Fruit fly (Drosophila melanogaster): ENCODE measurements around the gene CG14441.
A peak's percentile ranks its signal among the peaks of the same experiment; 100 is the strongest.

Gene CG14441

DNA sequence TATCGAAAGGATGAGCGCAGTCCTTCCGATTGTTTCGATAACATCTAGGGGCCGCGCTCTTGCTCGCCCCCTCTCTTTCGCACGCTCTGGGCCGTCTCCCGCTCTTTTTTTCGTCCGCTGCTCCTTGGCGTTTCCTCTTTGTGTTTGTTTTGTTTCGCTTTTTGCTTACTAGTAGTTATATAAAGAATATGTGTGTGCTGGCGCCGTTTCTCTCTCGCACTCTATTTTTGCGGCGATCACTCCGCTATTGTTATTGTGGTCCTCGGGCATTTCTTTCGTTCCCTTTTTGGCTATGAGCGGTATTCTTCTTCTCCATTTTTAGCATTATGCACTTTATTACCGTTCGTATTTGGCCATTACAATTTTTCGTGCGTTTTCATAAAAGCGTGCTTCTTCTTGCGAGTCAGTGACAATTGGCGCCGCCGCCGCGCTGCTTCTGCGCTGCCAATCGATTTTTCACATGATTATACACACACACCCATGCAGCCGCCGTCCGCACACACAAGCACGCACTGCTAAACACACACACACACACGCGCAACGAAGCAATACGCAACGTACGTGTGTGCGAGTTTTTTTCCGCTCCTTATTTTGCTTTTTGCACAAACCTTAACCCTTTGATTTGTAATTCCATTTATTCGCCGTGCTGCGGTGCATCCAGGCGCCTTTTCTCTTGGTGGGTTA, 5.1 kb upstream of the CG14441 start (continued):
- TF ChIP-seq bsh (GFP tag; optimal IDR thresholded peaks at IDR 0.05) (peak in 1 of 2 experiments; percentile 54), pho (GFP tag; optimal IDR thresholded peaks at IDR 0.05) (no peak), bcd (GFP tag; optimal IDR thresholded peaks at IDR 0.05) (no peak), Max (GFP tag; optimal IDR thresholded peaks at IDR 0.05) (no peak), zen2 (GFP tag; IDR thresholded peaks at IDR 0.05; ENCODE audit: partially characterized antibody) (no peak), CG42726 (GFP tag; IDR thresholded peaks at IDR 0.05; ENCODE audit: partially characterized antibody) (no peak), Dbx (GFP tag; IDR thresholded peaks at IDR 0.05) (no peak), chinmo (GFP tag; IDR thresholded peaks at IDR 0.05; ENCODE audit: partially characterized antibody) (peak; percentile 43; the same call in 1 of the 4 replicates), CG3281 (GFP tag; optimal IDR thresholded peaks at IDR 0.05) (no peak), onecut (GFP tag; IDR thresholded peaks at IDR 0.05) (peak; percentile 100), ato (GFP tag; IDR thresholded peaks at IDR 0.05; ENCODE audit: partially characterized antibody) (no peak), slp2 (GFP tag; optimal IDR thresholded peaks at IDR 0.05) (no peak), Elba2 (GFP tag; optimal IDR thresholded peaks at IDR 0.05) (peak; percentile 37), Scr (GFP tag; IDR thresholded peaks at IDR 0.05; ENCODE audit: partially characterized antibody) (no peak), Neu2 (GFP tag; optimal IDR thresholded peaks at IDR 0.05; ENCODE audit: borderline replicate concordance) (no peak), gro (GFP tag; optimal IDR thresholded peaks at IDR 0.05) (no peak), Med (GFP tag) (peak; percentile 38), gsb (GFP tag; IDR thresholded peaks at IDR 0.05) (no peak), MESR4 (GFP tag; optimal IDR thresholded peaks at IDR 0.05) (peak; percentile 65), CG10959 (GFP tag; IDR thresholded peaks at IDR 0.05) (no peak), HmgD (GFP tag; optimal IDR thresholded peaks at IDR 0.05) (no peak), Deaf1 (tag; optimal IDR thresholded peaks at IDR 0.05) (no peak), sob (GFP tag; IDR thresholded peaks at IDR 0.05) (no peak), sug (tag; optimal IDR thresholded peaks at IDR 0.05) (peak; percentile 11), CG18011 (GFP tag; optimal IDR thresholded peaks at IDR 0.05) (no peak), Jarid2 (GFP tag; optimal IDR thresholded peaks at IDR 0.05) (no peak), CG17385 (GFP tag; optimal IDR thresholded peaks at IDR 0.05) (peak; percentile 95), CG16863 (GFP tag; optimal IDR thresholded peaks at IDR 0.05) (no peak), CrebB (tag; optimal IDR thresholded peaks at IDR 0.05) (peak; percentile 42), Dref (GFP tag; IDR thresholded peaks at IDR 0.05) (peak; percentile 53), Dad (GFP tag; optimal IDR thresholded peaks at IDR 0.05) (no peak), CG13624 (GFP tag; optimal IDR thresholded peaks at IDR 0.05) (peak; percentile 5), eyg (GFP tag; optimal IDR thresholded peaks at IDR 0.05) (no peak), CG15479 (GFP tag; optimal IDR thresholded peaks at IDR 0.05) (peak; percentile 63), CG32532 (GFP tag; IDR thresholded peaks at IDR 0.05) (no peak), bbx (GFP tag; IDR thresholded peaks at IDR 0.05; ENCODE audit: partially characterized antibody) (0 out of 2 replicates have a peak, but pooled peaks have one; percentile 6), HmgZ (tag; optimal IDR thresholded peaks at IDR 0.05) (peak; percentile 24), CG12744 (GFP tag; optimal IDR thresholded peaks at IDR 0.05) (no peak), Hr3 (GFP tag; optimal IDR thresholded peaks at IDR 0.05) (no peak), crp (GFP tag; optimal IDR thresholded peaks at IDR 0.05) (no peak), CG18476 (GFP tag; optimal IDR thresholded peaks at IDR 0.05) (no peak), CG9797 (GFP tag; optimal IDR thresholded peaks at IDR 0.05) (no peak), insv (GFP tag; optimal IDR thresholded peaks at IDR 0.05) (peak in 1 of 2 experiments; percentile 4), mirr (GFP tag; optimal IDR thresholded peaks at IDR 0.05) (no peak), CG6765 (GFP tag; optimal IDR thresholded peaks at IDR 0.05) (no peak), Kr (GFP tag; optimal IDR thresholded peaks at IDR 0.05) (peak; percentile 42), CG1832 (GFP tag; optimal IDR thresholded peaks at IDR 0.05) (peak; percentile 34), nerfin-2 (GFP tag; IDR thresholded peaks at IDR 0.05; ENCODE audit: partially characterized antibody) (no peak), chn (GFP tag; optimal IDR thresholded peaks at IDR 0.05) (no peak)

All from whole organism, embryonic.